Worm (Caenorhabditis elegans) whole organism, L1 larva: ENCODE measurements around the gene T04H1.13.

Experiments
- aha-1 ChIP-seq: fragments of 150-350 bp; optimal IDR thresholded peaks from 2 replicates; lab custom pipeline; 2014; ENCODE audit warnings: missing biosample characterization, missing genetic modification characterization
- aly-2 ChIP-seq: fragments of 150-350 bp; optimal IDR thresholded peaks from 2 replicates; lab custom pipeline; 2014; ENCODE audit warnings: missing biosample characterization, missing genetic modification characterization
- lir-3 ChIP-seq: sonication (generic microtip); optimal IDR thresholded peaks from 2 replicates; lab custom pipeline; 2016; ENCODE audit warnings: mild to moderate bottlenecking, missing genetic modification characterization, moderate library complexity, missing compliant biosample characterization; ENCODE audit not compliant: poor library complexity
- nhr-237 ChIP-seq: fragments of 150-350 bp; optimal IDR thresholded peaks from 2 replicates; lab custom pipeline; 2014; ENCODE audit warnings: missing biosample characterization, missing genetic modification characterization
- nhr-28 ChIP-seq: fragments of 150-350 bp; optimal IDR thresholded peaks from 2 replicates; lab custom pipeline; 2014; ENCODE audit warnings: missing biosample characterization, missing genetic modification characterization
- nhr-71 ChIP-seq: sonication (generic microtip); optimal IDR thresholded peaks from 2 replicates; lab custom pipeline; 2016; ENCODE audit warnings: mild to moderate bottlenecking, missing genetic modification characterization, moderate library complexity, missing compliant biosample characterization
- sptf-1 ChIP-seq: fragments of 150-350 bp; optimal IDR thresholded peaks from 2 replicates; lab custom pipeline; 2014; ENCODE audit warnings: missing biosample characterization, missing genetic modification characterization
- unc-130 ChIP-seq: fragments of 150-350 bp; optimal IDR thresholded peaks from 2 replicates; lab custom pipeline; 2017; ENCODE audit warnings: missing biosample characterization, missing genetic modification characterization, inconsistent platforms
- unc-62 ChIP-seq: fragments of 150-350 bp; optimal IDR thresholded peaks from 2 replicates; lab custom pipeline; 2014; ENCODE audit warnings: missing biosample characterization, missing genetic modification reagents, missing genetic modification characterization

ce11 chrV:12283187-12283586 lies 38.4 kb upstream of the T04H1.13 start, which contains the start of gene F55C5.10:
- no peak for TF ChIP-seq unc-130 (tag; lab: Kevin White, UChicago)
- no peak for TF ChIP-seq lir-3 (tag; lab: Kevin White, UChicago)
- no peak for TF ChIP-seq nhr-237 (tag; lab: Kevin White, UChicago)
- TF ChIP-seq nhr-28 (tag; lab: Kevin White, UChicago): no peak
- no peak for TF ChIP-seq aly-2 (tag; lab: Kevin White, UChicago)
- TF ChIP-seq unc-62 (GFP tag; lab: Kevin White, UChicago): no peak
- TF ChIP-seq aha-1 (tag; lab: Kevin White, UChicago): no peak
- no peak for TF ChIP-seq nhr-71 (tag; lab: Kevin White, UChicago)
- TF ChIP-seq sptf-1 (tag; lab: Kevin White, UChicago): no peak
